Fruit fly (Drosophila melanogaster) Kc167 (cell line): ENCODE results near the gene CG42327.

Source experiments
- Myc ChIP-seq: fragments of >200 bp; optimal IDR thresholded peaks from 2 replicates; lab custom pipeline; 2017; ENCODE audit warnings: missing external identifiers
- Sin3A ChIP-seq: fragments of >200 bp; optimal IDR thresholded peaks from 2 replicates; lab custom pipeline; 2018; ENCODE audit warnings: missing external identifiers
- h ChIP-seq: fragments of >200 bp; optimal IDR thresholded peaks from 3 replicates; lab custom pipeline; 2018; ENCODE audit warnings: missing external identifiers
- psq ChIP-seq: fragments of >200 bp; optimal IDR thresholded peaks from 2 replicates; lab custom pipeline; 2017; ENCODE audit warnings: missing external identifiers
- ttk ChIP-seq: sonication (Bioruptor generic); optimal IDR thresholded peaks from 2 replicates; lab custom pipeline; 2017; ENCODE audit warnings: missing external identifiers

DNA sequence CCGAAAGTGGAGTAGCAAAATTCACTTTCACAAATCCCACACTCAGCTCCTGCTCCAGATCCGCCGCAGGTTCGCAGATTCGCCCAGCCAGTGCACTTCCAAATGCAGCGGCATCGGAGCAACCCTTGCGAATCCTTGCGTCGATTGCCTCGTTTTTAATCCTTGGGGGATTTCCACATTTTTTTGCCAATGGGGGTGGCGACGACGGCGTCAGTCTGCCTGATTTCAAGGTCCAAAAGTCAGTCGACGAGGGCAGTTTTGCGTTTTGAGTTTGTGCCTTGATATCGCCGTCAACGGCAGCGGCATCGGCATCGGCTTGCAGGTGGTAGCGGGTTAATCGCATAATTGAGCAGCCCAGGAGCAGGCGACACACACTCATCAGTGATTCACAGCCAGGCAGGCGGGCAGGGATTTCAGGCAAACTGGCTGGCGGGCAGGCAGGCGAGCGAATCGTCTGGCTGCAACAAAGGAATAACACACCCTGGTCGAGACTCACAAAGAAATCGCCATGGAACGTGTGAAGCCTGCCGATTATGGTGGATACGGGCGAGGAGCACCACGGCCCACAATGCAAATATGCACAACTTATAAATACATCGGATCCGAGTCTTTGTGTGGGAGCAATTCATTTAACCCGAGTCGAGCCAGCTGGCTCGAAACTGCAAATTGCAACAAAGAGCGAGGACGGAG, 40.4 kb upstream of the CG42327 start:
- no peak for TF ChIP-seq h (lab: Kevin White, UChicago)
- TF ChIP-seq ttk (lab: Kevin White, UChicago), result no peak
- no peak for TF ChIP-seq Myc
- TF ChIP-seq psq, result no peak
- TF ChIP-seq Sin3A (lab: Kevin White, UChicago), result no peak
